Worm (Caenorhabditis elegans) whole organism, L4 larva: ENCODE measurements around the gene F49E8.8.

ENCODE experiments used
- F10B5.3 ChIP-seq: sonication (generic microtip); optimal IDR thresholded peaks from 2 replicates; lab custom pipeline; 2016; ENCODE audit warnings: mild to moderate bottlenecking, missing genetic modification characterization, missing compliant biosample characterization
- Y48G9A.11 ChIP-seq: fragments of 200-800 bp; sonication (Bioruptor generic); IDR thresholded peaks from 2 replicates; pipeline ENCODE4 v1.3.6; 2022; ENCODE audit warnings: missing genetic modification reagents, missing genetic modification characterization, missing compliant biosample characterization
- Y5F2A.4 ChIP-seq: fragments of 200-800 bp; sonication (Bioruptor generic); optimal IDR thresholded peaks from 2 replicates; lab custom pipeline; 2018; ENCODE audit warnings: mild to moderate bottlenecking, missing genetic modification characterization, missing compliant biosample characterization
- ZK337.2 ChIP-seq: fragments of 200-800 bp; sonication (Bioruptor generic); IDR thresholded peaks from 2 replicates; pipeline ENCODE4 v1.3.6; 2022; ENCODE audit warnings: missing genetic modification reagents, missing genetic modification characterization, missing compliant biosample characterization
- aha-1 ChIP-seq: fragments of 150-350 bp; peaks from one replicate; lab custom pipeline; 2014; ENCODE audit warnings: missing biosample characterization, missing genetic modification characterization
- ama-1 ChIP-seq: fragments of 150-350 bp; optimal IDR thresholded peaks from 2 replicates; lab custom pipeline; 2014; ENCODE audit warnings: inconsistent platforms, mixed read lengths
- arid-1 ChIP-seq: fragments of 200-800 bp; sonication (Bioruptor generic); conservative IDR thresholded peaks from 2 replicates; pipeline ENCODE4 v1.3.6; 2022; ENCODE audit warnings: missing genetic modification reagents, missing genetic modification characterization, missing compliant biosample characterization
- ceh-20 ChIP-seq: fragments of 200-800 bp; sonication (Bioruptor generic); IDR thresholded peaks from 2 replicates; pipeline ENCODE4 v1.3.6; 2022; ENCODE audit warnings: missing genetic modification reagents, missing genetic modification characterization, missing compliant biosample characterization
- ceh-28 ChIP-seq: fragments of 150-350 bp; optimal IDR thresholded peaks from 2 replicates; lab custom pipeline; 2014; ENCODE audit warnings: missing biosample characterization, missing genetic modification reagents, missing genetic modification characterization
- ceh-32 ChIP-seq: sonication (generic microtip); optimal IDR thresholded peaks from 2 replicates; lab custom pipeline; 2016; ENCODE audit warnings: mild to moderate bottlenecking, missing genetic modification characterization, missing compliant biosample characterization; ENCODE audit not compliant: poor library complexity
- ceh-62 ChIP-seq: sonication (generic microtip); optimal IDR thresholded peaks from 2 replicates; lab custom pipeline; 2017; ENCODE audit warnings: missing biosample characterization, missing genetic modification characterization
- ceh-82 ChIP-seq: sonication (generic microtip); optimal IDR thresholded peaks from 2 replicates; lab custom pipeline; 2017; ENCODE audit warnings: missing biosample characterization, missing genetic modification characterization
- cey-2 ChIP-seq: sonication (generic microtip); optimal IDR thresholded peaks from 3 replicates; lab custom pipeline; 2017; ENCODE audit warnings: missing genetic modification characterization, mild to moderate bottlenecking, missing compliant biosample characterization, antibody characterized with exemption, borderline replicate concordance; ENCODE audit not compliant: insufficient read depth
- daf-16 ChIP-seq, 3 experiments: sonication (generic microtip); optimal IDR thresholded peaks; 2 replicates each; lab custom pipeline; 2016 to 2017; ENCODE audit warnings: missing genetic modification characterization in 3 of 3, missing genetic modification reagents in 3 of 3, mild to moderate bottlenecking in 2 of 3, missing compliant biosample characterization in 2 of 3, missing biosample characterization in 1 of 3, moderate library complexity in 1 of 3
- dmd-6 ChIP-seq: fragments of 200-800 bp; sonication (Bioruptor generic); IDR thresholded peaks from 2 replicates; pipeline ENCODE4 v1.3.6; 2022; ENCODE audit warnings: missing genetic modification reagents, missing genetic modification characterization, missing compliant biosample characterization
- dmd-8 ChIP-seq: fragments of 200-800 bp; sonication (Bioruptor generic); IDR thresholded peaks from 2 replicates; pipeline ENCODE4 v1.3.6; 2022; ENCODE audit warnings: missing genetic modification characterization, missing compliant biosample characterization
- dve-1 ChIP-seq: sonication (generic microtip); optimal IDR thresholded peaks from 2 replicates; lab custom pipeline; 2017; ENCODE audit warnings: antibody characterized with exemption, mild to moderate bottlenecking, missing genetic modification characterization, missing compliant biosample characterization; ENCODE audit not compliant: insufficient read depth
- egl-27 ChIP-seq: sonication (generic microtip); optimal IDR thresholded peaks from 3 replicates; lab custom pipeline; 2017; ENCODE audit warnings: missing biosample characterization, missing genetic modification reagents, missing genetic modification characterization
- fkh-10 ChIP-seq: fragments of 150-350 bp; optimal IDR thresholded peaks from 2 replicates; lab custom pipeline; 2014; ENCODE audit warnings: missing biosample characterization, missing genetic modification reagents, missing genetic modification characterization
- fos-1 ChIP-seq: fragments of 150-350 bp; optimal IDR thresholded peaks from 2 replicates; lab custom pipeline; 2014; ENCODE audit warnings: missing biosample characterization, missing genetic modification characterization
- gei-8 ChIP-seq: fragments of 200-800 bp; sonication (Bioruptor generic); optimal IDR thresholded peaks from 2 replicates; lab custom pipeline; 2018; ENCODE audit warnings: mild to moderate bottlenecking, missing genetic modification characterization, missing compliant biosample characterization
- hif-1 ChIP-seq, 2 experiments: sonication (generic microtip); optimal IDR thresholded peaks; 2 replicates each; lab custom pipeline; 2016 to 2017; ENCODE audit warnings: missing compliant biosample characterization in 2 of 2, missing genetic modification characterization in 2 of 2, missing genetic modification reagents in 2 of 2, missing genotype in 2 of 2, mild to moderate bottlenecking in 1 of 2
- hlh-11 ChIP-seq: fragments of 200-800 bp; sonication (Bioruptor generic); optimal IDR thresholded peaks from 2 replicates; lab custom pipeline; 2018; ENCODE audit warnings: mild to moderate bottlenecking, missing genetic modification characterization, missing compliant biosample characterization
- hlh-30 ChIP-seq: sonication (generic microtip); optimal IDR thresholded peaks from 2 replicates; lab custom pipeline; 2017; ENCODE audit warnings: antibody characterized with exemption, mild to moderate bottlenecking, missing genetic modification characterization, missing compliant biosample characterization; ENCODE audit not compliant: insufficient read depth
- hmg-1.1 ChIP-seq: fragments of 200-800 bp; sonication (Bioruptor generic); IDR thresholded peaks from 2 replicates; pipeline ENCODE4 v1.3.6; 2022; ENCODE audit warnings: missing genetic modification reagents, missing genetic modification characterization, missing compliant biosample characterization
- lim-7 ChIP-seq: fragments of 200-800 bp; sonication (Bioruptor generic); IDR thresholded peaks from 2 replicates; pipeline ENCODE4 v1.3.6; 2022; ENCODE audit warnings: missing genetic modification characterization, missing compliant biosample characterization
- lin-15B ChIP-seq: fragments of 150-350 bp; sonication (generic microtip); optimal IDR thresholded peaks from 3 replicates; lab custom pipeline; 2014; ENCODE audit warnings: missing biosample characterization, missing genetic modification characterization
- lin-29 ChIP-seq: fragments of 200-800 bp; sonication (Bioruptor generic); IDR thresholded peaks from 2 replicates; pipeline ENCODE4 v1.3.6; 2022; ENCODE audit warnings: missing genetic modification reagents, missing genetic modification characterization, missing compliant biosample characterization
- mdl-1 ChIP-seq, 2 experiments: fragments of 150-350 bp in 1 of 2; sonication (generic microtip) in 1 of 2; optimal IDR thresholded peaks; 2 replicates each; lab custom pipeline; 2014 to 2017; ENCODE audit warnings: missing biosample characterization in 2 of 2, missing genetic modification characterization in 2 of 2
- mep-1 ChIP-seq: fragments of 150-350 bp; sonication (generic microtip); optimal IDR thresholded peaks from 3 replicates; lab custom pipeline; 2014; ENCODE audit warnings: missing biosample characterization, missing genetic modification characterization
- mxl-2 ChIP-seq: fragments of 200-800 bp; sonication (Bioruptor generic); conservative IDR thresholded peaks from 2 replicates; pipeline ENCODE4 v1.3.6; 2022; ENCODE audit warnings: missing genetic modification reagents, missing genetic modification characterization, missing compliant biosample characterization
- mxl-3 ChIP-seq: fragments of 200-800 bp; sonication (Bioruptor generic); optimal IDR thresholded peaks from 2 replicates; lab custom pipeline; 2018; ENCODE audit warnings: mild to moderate bottlenecking, missing genetic modification characterization, missing compliant biosample characterization
- nhr-25 ChIP-seq: sonication (generic microtip); optimal IDR thresholded peaks from 2 replicates; lab custom pipeline; 2017; ENCODE audit warnings: missing genetic modification characterization, mild to moderate bottlenecking, missing compliant biosample characterization, antibody characterized with exemption, moderate library complexity, borderline replicate concordance; ENCODE audit not compliant: insufficient read depth
- nhr-28 ChIP-seq: fragments of 150-350 bp; optimal IDR thresholded peaks from 2 replicates; lab custom pipeline; 2014; ENCODE audit warnings: missing biosample characterization, missing genetic modification characterization
- nhr-42 ChIP-seq: fragments of 200-800 bp; sonication (Bioruptor generic); IDR thresholded peaks from 2 replicates; pipeline ENCODE4 v1.3.6; 2022; ENCODE audit warnings: missing genetic modification characterization, missing compliant biosample characterization
- nhr-6 ChIP-seq: fragments of 150-350 bp; optimal IDR thresholded peaks from 2 replicates; lab custom pipeline; 2014; ENCODE audit warnings: missing biosample characterization, missing genetic modification characterization
- php-3 ChIP-seq: fragments of 200-800 bp; sonication (Bioruptor generic); IDR thresholded peaks from 2 replicates; pipeline ENCODE4 v1.3.6; 2022; ENCODE audit warnings: missing genetic modification reagents, missing genetic modification characterization, missing compliant biosample characterization
- pqm-1 ChIP-seq: sonication (generic microtip); optimal IDR thresholded peaks from 2 replicates; lab custom pipeline; 2017; ENCODE audit warnings: missing biosample characterization, missing genetic modification characterization
- spr-1 ChIP-seq: sonication (generic microtip); optimal IDR thresholded peaks from 2 replicates; lab custom pipeline; 2016; ENCODE audit warnings: mild to moderate bottlenecking, missing genetic modification characterization, missing compliant biosample characterization
- spr-3 ChIP-seq: fragments of 200-800 bp; sonication (Bioruptor generic); optimal IDR thresholded peaks from 2 replicates; lab custom pipeline; 2018; ENCODE audit warnings: mild to moderate bottlenecking, missing genetic modification characterization, missing compliant biosample characterization
- tag-97 ChIP-seq: fragments of 200-800 bp; sonication (Bioruptor generic); IDR thresholded peaks from 2 replicates; pipeline ENCODE4 v1.3.6; 2022; ENCODE audit warnings: missing genetic modification characterization, missing compliant biosample characterization
- unc-39 ChIP-seq: sonication (generic microtip); optimal IDR thresholded peaks from 2 replicates; lab custom pipeline; 2017; ENCODE audit warnings: missing biosample characterization, missing genetic modification characterization
- unc-62 ChIP-seq, 3 experiments: fragments of 150-350 bp in 1 of 3; sonication (generic microtip); optimal IDR thresholded peaks in 2 of 3; peaks in 1 of 3; 1 replicate in 1 of 3; 2 replicates in 2 of 3; lab custom pipeline; 2014 to 2017; ENCODE audit warnings: missing biosample characterization in 3 of 3, missing genetic modification characterization in 3 of 3, missing genetic modification reagents in 3 of 3, missing genotype in 1 of 3
- ztf-7 ChIP-seq: fragments of 150-350 bp; optimal IDR thresholded peaks from 2 replicates; lab custom pipeline; 2014; ENCODE audit warnings: missing biosample characterization, missing genetic modification characterization

Gene F49E8.8

ce11 chrIV:7516167-7516566 is 40.3 kb upstream of the F49E8.8 start, which contains the start of the genes R05G6.9 and R05G6.3:
R05G6.9 (minus strand) TSS chrIV:7516267.
R05G6.3 (plus strand) TSS chrIV:7516552.
- TF ChIP-seq egl-27 (tag; lab: Kevin White, UChicago) (no peak), unc-62 (GFP tag; optimal IDR thresholded peaks at IDR 0.05 in 1 of 2; lab: Kevin White, UChicago) (peak in 1 of 2 experiments; percentile 7), unc-62 (tag; optimal IDR thresholded peaks at IDR 0.05; lab: Kevin White, UChicago) (no peak), nhr-6 (tag; lab: Kevin White, UChicago) (no peak), lin-15B (tag; lab: Kevin White, UChicago) (no peak), aha-1 (peak; percentile 66)

ce11 chrIV:7520258-7520657 is 36.2 kb upstream of the F49E8.8 start:
- TF ChIP-seq lim-7 (GFP tag; lab: Robert Waterston, UW) (no peak), ceh-62 (tag; lab: Kevin White, UChicago) (no peak), dve-1 (tag; lab: Kevin White, UChicago) (peak; percentile 71), ama-1 (lab: Kevin White, UChicago) (no peak), pqm-1 (tag; lab: Kevin White, UChicago) (peak; percentile 44), daf-16 (GFP tag; optimal IDR thresholded peaks at IDR 0.05; lab: Kevin White, UChicago) (no peak), daf-16 (tag; optimal IDR thresholded peaks at IDR 0.05; lab: Kevin White, UChicago) (peak; percentile 93), cey-2 (tag; lab: Kevin White, UChicago) (no peak), ceh-82 (tag; lab: Kevin White, UChicago) (no peak), nhr-28 (tag; lab: Kevin White, UChicago) (peak; percentile 10), mxl-3 (GFP tag; lab: Kevin White, UChicago) (no peak), F10B5.3 (tag; lab: Kevin White, UChicago) (no peak), hmg-1.1 (GFP tag; lab: Robert Waterston, UW) (no peak), lin-29 (GFP tag; lab: Robert Waterston, UW) (no peak), arid-1 (GFP tag; lab: Robert Waterston, UW) (no peak), mxl-2 (GFP tag; lab: Robert Waterston, UW) (no peak)

DNA sequence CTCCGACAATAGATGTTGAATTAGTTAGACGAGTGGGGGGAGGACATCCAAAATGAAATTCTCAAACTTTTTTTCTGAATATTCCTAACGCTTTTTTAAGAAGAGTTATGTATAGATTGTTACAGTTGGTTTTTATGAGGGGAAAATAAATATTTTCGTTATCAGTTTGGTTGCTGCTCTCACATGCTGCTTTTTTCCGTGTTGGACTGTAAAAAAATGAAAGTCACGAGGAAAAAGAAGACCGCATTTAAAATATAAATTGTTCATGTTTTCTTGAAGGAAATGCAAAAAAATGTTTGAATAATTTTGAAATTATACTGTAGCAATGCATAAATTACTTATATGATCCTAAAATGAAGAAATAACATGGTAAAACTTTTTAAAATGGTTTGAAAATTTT is 35.6 kb upstream of the F49E8.8 start:
- TF ChIP-seq ceh-82 (tag; lab: Kevin White, UChicago) (no peak), fos-1 (tag; lab: Kevin White, UChicago) (no peak), mep-1 (peak; percentile 34), aha-1 (peak; percentile 17), ztf-7 (tag; lab: Kevin White, UChicago) (no peak), ceh-20 (GFP tag; lab: Robert Waterston, UW) (no peak), php-3 (peak; percentile 39; the same call in 1 of the 2 replicates), pqm-1 (tag; lab: Kevin White, UChicago) (peak; percentile 7), nhr-28 (tag; lab: Kevin White, UChicago) (peak; percentile 22), hlh-30 (tag; lab: Kevin White, UChicago) (peak; percentile 34), nhr-42 (GFP tag; lab: Robert Waterston, UW) (no peak), Y5F2A.4 (no peak), spr-1 (tag; lab: Kevin White, UChicago) (no peak), daf-16 (GFP tag; optimal IDR thresholded peaks at IDR 0.05; lab: Kevin White, UChicago) (no peak), daf-16 (tag; optimal IDR thresholded peaks at IDR 0.05; lab: Kevin White, UChicago) (peak; percentile 40), dmd-6 (peak; percentile 36; the same call in 1 of the 2 replicates), unc-39 (tag; lab: Kevin White, UChicago) (no peak), dmd-8 (GFP tag; lab: Robert Waterston, UW) (no peak), Y48G9A.11 (GFP tag; lab: Robert Waterston, UW) (no peak), gei-8 (GFP tag; lab: Kevin White, UChicago) (no peak), hlh-11 (tag; lab: Kevin White, UChicago) (peak; percentile 49), unc-62 (GFP tag; optimal IDR thresholded peaks at IDR 0.05 in 1 of 2; lab: Kevin White, UChicago) (peak in 1 of 2 experiments; percentile 25), unc-62 (tag; optimal IDR thresholded peaks at IDR 0.05; lab: Kevin White, UChicago) (no peak), dve-1 (tag; lab: Kevin White, UChicago) (peak; percentile 20), ceh-32 (no peak), ZK337.2 (GFP tag; lab: Robert Waterston, UW) (no peak), ceh-28 (tag; lab: Kevin White, UChicago) (no peak), mdl-1 (tag; optimal IDR thresholded peaks at IDR 0.05; lab: Kevin White, UChicago) (no peak), spr-3 (no peak), nhr-25 (no peak), tag-97 (GFP tag; lab: Robert Waterston, UW) (no peak), hif-1 (tag; optimal IDR thresholded peaks at IDR 0.05; lab: Kevin White, UChicago) (no peak), fkh-10 (GFP tag; lab: Kevin White, UChicago) (no peak)
